Worm (Caenorhabditis elegans) whole organism, L3 larva: ENCODE data around the gene lido-7.

Experiments used
- ceh-9 ChIP-seq: sonication (generic microtip); optimal IDR thresholded peaks from 2 replicates; lab custom pipeline; 2018; ENCODE audit warnings: missing biosample characterization, missing genetic modification characterization
- fkh-10 ChIP-seq: sonication (generic microtip); optimal IDR thresholded peaks from 2 replicates; lab custom pipeline; 2017; ENCODE audit warnings: missing biosample characterization, missing genetic modification reagents, missing genetic modification characterization

- TF ChIP-seq ceh-9 (tag; lab: Kevin White, UChicago), result no peak
- TF ChIP-seq fkh-10 (GFP tag; lab: Kevin White, UChicago), result no peak
Observed at ce11 chrII:2939681-2940080, 48.4 kb upstream of the lido-7 start.
